Worm (Caenorhabditis elegans) whole organism, midembryonic: Measurements from ENCODE around the gene bre-3.
"Not testable (repeated sequence)": the region's sequence is repeated elsewhere in the genome, so short reads cannot be mapped to it uniquely, and the experiment has no call there.

Source experiments
- flt-1 ChIP-seq: fragments of 200-800 bp; sonication (Bioruptor generic); IDR thresholded peaks from 2 replicates; pipeline ENCODE4 v1.3.6; 2022; ENCODE audit warnings: missing genetic modification characterization, missing compliant biosample characterization
- med-1 ChIP-seq: sonication (generic microtip); optimal IDR thresholded peaks from 2 replicates; lab custom pipeline; 2017; ENCODE audit warnings: missing genetic modification characterization, mild to moderate bottlenecking, missing compliant biosample characterization, antibody characterized with exemption, missing genetic modification reagents; ENCODE audit not compliant: insufficient read depth
- tab-1 ChIP-seq: fragments of 200-800 bp; sonication (Bioruptor generic); IDR thresholded peaks from 2 replicates; pipeline ENCODE4 v1.3.6; 2022; ENCODE audit warnings: missing genetic modification characterization, missing compliant biosample characterization
- ztf-29 ChIP-seq: fragments of 200-800 bp; sonication (Bioruptor generic); IDR thresholded peaks from 2 replicates; pipeline ENCODE4 v1.3.6; 2022; ENCODE audit warnings: missing genetic modification reagents, missing genetic modification characterization, missing compliant biosample characterization

ce11 chrIII:9420231-9420630 is 65.0 kb downstream of the bre-3 start, which contains the start of gene T26G10.4:
- TF ChIP-seq flt-1; tab-1 (GFP tag; lab: Robert Waterston, UW); med-1 (GFP tag; lab: Kevin White, UChicago); ztf-29: not testable (repeated sequence)
